Worm (Caenorhabditis elegans) whole organism, young adult: ENCODE data around the gene dpm-1.

Experiments
- B0035.1 ChIP-seq: sonication (generic microtip); optimal IDR thresholded peaks from 2 replicates; lab custom pipeline; 2016; ENCODE audit warnings: missing genetic modification characterization, mild to moderate bottlenecking, missing compliant biosample characterization, missing genotype, missing genetic modification reagents
- B0261.1 ChIP-seq: sonication (generic microtip); optimal IDR thresholded peaks from 2 replicates; lab custom pipeline; 2016; ENCODE audit warnings: mild to moderate bottlenecking, missing genetic modification characterization, moderate library complexity, missing compliant biosample characterization
- F10E7.11 ChIP-seq: sonication (generic microtip); optimal IDR thresholded peaks from 2 replicates; lab custom pipeline; 2017; ENCODE audit warnings: mild to moderate bottlenecking, missing genetic modification characterization, moderate library complexity, missing compliant biosample characterization
- F49E8.2 ChIP-seq: sonication (generic microtip); optimal IDR thresholded peaks from 3 replicates; lab custom pipeline; 2017; ENCODE audit warnings: missing genetic modification characterization, mild to moderate bottlenecking, missing compliant biosample characterization, antibody characterized with exemption, moderate library complexity; ENCODE audit not compliant: insufficient read depth
- F52B5.7 ChIP-seq: sonication (generic microtip); optimal IDR thresholded peaks from 2 replicates; lab custom pipeline; 2016; ENCODE audit warnings: mild to moderate bottlenecking, missing genetic modification characterization, missing compliant biosample characterization
- F55B11.4 ChIP-seq: sonication (generic microtip); optimal IDR thresholded peaks from 2 replicates; lab custom pipeline; 2016; ENCODE audit warnings: missing compliant biosample characterization, missing genetic modification characterization, borderline replicate concordance; ENCODE audit not compliant: insufficient read depth
- K11D2.4 ChIP-seq: fragments of 200-800 bp; sonication (Bioruptor generic); IDR thresholded peaks from 2 replicates; pipeline ENCODE4 v1.3.6; 2022; ENCODE audit warnings: missing genetic modification reagents, missing genetic modification characterization, missing compliant biosample characterization
- T26A5.8 ChIP-seq: sonication (generic microtip); optimal IDR thresholded peaks from 2 replicates; lab custom pipeline; 2016; ENCODE audit warnings: missing genetic modification characterization, missing compliant biosample characterization
- Y56A3A.18 ChIP-seq: fragments of 200-800 bp; sonication (Bioruptor generic); IDR thresholded peaks from 2 replicates; pipeline ENCODE4 v1.3.6; 2022; ENCODE audit warnings: missing genetic modification reagents, missing genetic modification characterization, missing compliant biosample characterization
- Y79H2A.3 ChIP-seq: fragments of 200-800 bp; sonication (Bioruptor generic); conservative IDR thresholded peaks from 2 replicates; pipeline ENCODE4 v1.3.6; 2022; ENCODE audit warnings: missing genetic modification reagents, missing genetic modification characterization, missing compliant biosample characterization
- ama-1 ChIP-seq, 3 experiments: fragments of 150-350 bp in 1 of 3; sonication (generic microtip) in 2 of 3; optimal IDR thresholded peaks; 2 replicates each; lab custom pipeline; 2014 to 2018; ENCODE audit warnings: missing biosample characterization in 2 of 3, missing genetic modification characterization in 2 of 3, missing genetic modification reagents in 2 of 3
- athp-1 ChIP-seq: sonication (generic microtip); optimal IDR thresholded peaks from 2 replicates; lab custom pipeline; 2017; ENCODE audit warnings: mild to moderate bottlenecking, missing genetic modification characterization, missing compliant biosample characterization
- attf-6 ChIP-seq: fragments of 200-800 bp; sonication (Bioruptor generic); IDR thresholded peaks from 2 replicates; pipeline ENCODE4 v1.3.6; 2022; ENCODE audit warnings: missing genetic modification reagents, missing genetic modification characterization, missing compliant biosample characterization
- bed-1 ChIP-seq: fragments of 200-800 bp; sonication (Bioruptor generic); IDR thresholded peaks from 2 replicates; pipeline ENCODE4 v1.3.6; 2022; ENCODE audit warnings: missing genetic modification reagents, missing genetic modification characterization, missing compliant biosample characterization
- bed-2 ChIP-seq: fragments of 200-800 bp; sonication (Bioruptor generic); IDR thresholded peaks from 2 replicates; pipeline ENCODE4 v1.3.6; 2022; ENCODE audit warnings: missing genetic modification reagents, missing genetic modification characterization, missing compliant biosample characterization
- cebp-1 ChIP-seq, 2 experiments: fragments of 200-800 bp in 1 of 2; sonication (Bioruptor generic) in 1 of 2; sonication (generic microtip) in 1 of 2; IDR thresholded peaks in 1 of 2; optimal IDR thresholded peaks in 1 of 2; 2 replicates each; pipeline versions ENCODE4 v1.3.6 to Lab custom; 2017 to 2022; ENCODE audit warnings: missing compliant biosample characterization in 2 of 2, missing genetic modification characterization in 2 of 2, mild to moderate bottlenecking in 1 of 2, missing genetic modification reagents in 1 of 2, moderate library complexity in 1 of 2
- ceh-40 ChIP-seq: fragments of 200-800 bp; sonication (Bioruptor generic); IDR thresholded peaks from 2 replicates; pipeline ENCODE4 v1.3.6; 2022; ENCODE audit warnings: missing genetic modification characterization, missing compliant biosample characterization
- efl-1 ChIP-seq: fragments of 150-350 bp; optimal IDR thresholded peaks from 2 replicates; lab custom pipeline; 2014; ENCODE audit warnings: missing biosample characterization, missing genetic modification reagents, missing genetic modification characterization
- ekl-4 ChIP-seq: fragments of 200-800 bp; sonication (Bioruptor generic); IDR thresholded peaks from 2 replicates; pipeline ENCODE4 v1.3.6; 2022; ENCODE audit warnings: missing genetic modification reagents, missing genetic modification characterization, missing compliant biosample characterization
- ets-4 ChIP-seq: fragments of 200-800 bp; sonication (Bioruptor generic); optimal IDR thresholded peaks from 2 replicates; lab custom pipeline; 2018; ENCODE audit warnings: mild to moderate bottlenecking, missing genetic modification characterization, missing compliant biosample characterization
- him-1 ChIP-seq: sonication (generic microtip); optimal IDR thresholded peaks from 2 replicates; lab custom pipeline; 2016; ENCODE audit warnings: missing genotype, missing genetic modification reagents, missing genetic modification characterization, missing compliant biosample characterization
- hmg-20 ChIP-seq: fragments of 200-800 bp; sonication (Bioruptor generic); IDR thresholded peaks from 2 replicates; pipeline ENCODE4 v1.3.6; 2022; ENCODE audit warnings: missing genetic modification reagents, missing genetic modification characterization, missing compliant biosample characterization
- hsf-1 ChIP-seq: fragments of 200-800 bp; sonication (Bioruptor generic); IDR thresholded peaks from 2 replicates; pipeline ENCODE4 v1.3.6; 2022; ENCODE audit warnings: missing genetic modification reagents, missing genetic modification characterization, missing compliant biosample characterization
- let-607 ChIP-seq, 2 experiments: fragments of 200-800 bp in 1 of 2; sonication (Bioruptor generic) in 1 of 2; sonication (generic microtip) in 1 of 2; optimal IDR thresholded peaks; 2 replicates each; lab custom pipeline; 2016 to 2018; ENCODE audit warnings: mild to moderate bottlenecking in 2 of 2, missing compliant biosample characterization in 2 of 2, missing genetic modification characterization in 2 of 2, moderate library complexity in 2 of 2, missing genotype in 1 of 2
- lin-35 ChIP-seq, 3 experiments: fragments of 150-350 bp in 2 of 3; sonication (generic microtip) in 1 of 3; optimal IDR thresholded peaks; 2 replicates each; lab custom pipeline; 2014 to 2018; ENCODE audit warnings: missing biosample characterization in 3 of 3, missing genetic modification characterization in 3 of 3, missing genetic modification reagents in 3 of 3
- lin-54 ChIP-seq: fragments of 200-800 bp; sonication (Bioruptor generic); optimal IDR thresholded peaks from 2 replicates; lab custom pipeline; 2018; ENCODE audit warnings: mild to moderate bottlenecking, missing genetic modification characterization, missing compliant biosample characterization
- lir-1 ChIP-seq: fragments of 200-800 bp; sonication (Bioruptor generic); conservative IDR thresholded peaks from 2 replicates; pipeline ENCODE4 v1.3.6; 2022; ENCODE audit warnings: missing genetic modification reagents, missing genetic modification characterization, missing compliant biosample characterization
- mxl-1 ChIP-seq: sonication (generic microtip); optimal IDR thresholded peaks from 2 replicates; lab custom pipeline; 2016; ENCODE audit warnings: missing genetic modification characterization, missing compliant biosample characterization
- nhr-120 ChIP-seq: fragments of 200-800 bp; sonication (Bioruptor generic); IDR thresholded peaks from 2 replicates; pipeline ENCODE4 v1.3.6; 2022; ENCODE audit warnings: missing genetic modification characterization, missing compliant biosample characterization
- nhr-80 ChIP-seq: sonication (generic microtip); optimal IDR thresholded peaks from 2 replicates; lab custom pipeline; 2016; ENCODE audit warnings: missing genetic modification characterization, missing compliant biosample characterization
- repo-1 ChIP-seq: sonication (generic microtip); optimal IDR thresholded peaks from 2 replicates; lab custom pipeline; 2017; ENCODE audit warnings: mild to moderate bottlenecking, missing genetic modification characterization, missing compliant biosample characterization
- snpc-4 ChIP-seq, 5 experiments: fragments of 150-350 bp in 1 of 5; sonication (generic microtip) in 4 of 5; optimal IDR thresholded peaks; 2 replicates each; lab custom pipeline; 2014 to 2018; ENCODE audit warnings: missing genetic modification characterization in 5 of 5, missing biosample characterization in 3 of 5, antibody characterized with exemption in 2 of 5, mild to moderate bottlenecking in 2 of 5, missing compliant biosample characterization in 2 of 5, missing genotype in 2 of 5, moderate library complexity in 2 of 5, missing genetic modification reagents in 1 of 5
- sptf-2 ChIP-seq: fragments of 200-800 bp; sonication (Bioruptor generic); optimal IDR thresholded peaks from 2 replicates; lab custom pipeline; 2018; ENCODE audit warnings: mild to moderate bottlenecking, missing genetic modification characterization, missing compliant biosample characterization
- tlf-1 ChIP-seq: fragments of 200-800 bp; sonication (Bioruptor generic); optimal IDR thresholded peaks from 2 replicates; lab custom pipeline; 2018; ENCODE audit warnings: mild to moderate bottlenecking, missing genetic modification characterization, missing compliant biosample characterization
- ztf-25 ChIP-seq: fragments of 200-800 bp; sonication (Bioruptor generic); IDR thresholded peaks from 2 replicates; pipeline ENCODE4 v1.3.6; 2022; ENCODE audit warnings: missing genetic modification reagents, missing genetic modification characterization, missing compliant biosample characterization
- ztf-3 ChIP-seq: fragments of 200-800 bp; sonication (Bioruptor generic); optimal IDR thresholded peaks from 2 replicates; lab custom pipeline; 2018; ENCODE audit warnings: mild to moderate bottlenecking, missing genetic modification characterization, missing compliant biosample characterization

Gene dpm-1

ce11 chrIV:462050-462449 lies 16.6 kb downstream of the dpm-1 start (continued):
- TF ChIP-seq K11D2.4 (GFP tag; lab: Robert Waterston, UW) (0 out of 2 replicates have a peak, but pooled peaks have one; percentile 50), ceh-40 (no peak), bed-2 (no peak), ekl-4 (GFP tag; lab: Robert Waterston, UW) (no peak), ztf-25 (no peak), ztf-3 (no peak), let-607 (tag; optimal IDR thresholded peaks at IDR 0.05; lab: Kevin White, UChicago) (no peak), hmg-20 (GFP tag; lab: Robert Waterston, UW) (no peak), ama-1 (optimal IDR thresholded peaks at IDR 0.05; lab: Kevin White, UChicago) (no peak), ama-1 (GFP tag; optimal IDR thresholded peaks at IDR 0.05; lab: Kevin White, UChicago) (no peak), Y79H2A.3 (GFP tag; lab: Robert Waterston, UW) (no peak), T26A5.8 (no peak), attf-6 (GFP tag; lab: Robert Waterston, UW) (no peak), bed-1 (GFP tag; lab: Robert Waterston, UW) (no peak), B0261.1 (tag; lab: Kevin White, UChicago) (no peak), repo-1 (tag; lab: Kevin White, UChicago) (no peak), cebp-1 (GFP tag; IDR thresholded peaks at IDR 0.05; lab: Robert Waterston, UW) (no peak), cebp-1 (tag; optimal IDR thresholded peaks at IDR 0.05; lab: Kevin White, UChicago) (no peak), snpc-4 (GFP tag; optimal IDR thresholded peaks at IDR 0.05; lab: Kevin White, UChicago) (no peak), snpc-4 (tag; optimal IDR thresholded peaks at IDR 0.05; lab: Kevin White, UChicago) (peak in 3 of 4 experiments; percentile 6 to 82 (median 38)), B0035.1 (tag; lab: Kevin White, UChicago) (no peak)

ce11 chrIV:466569-466968 lies 21.1 kb downstream of the dpm-1 start:
- TF ChIP-seq K11D2.4 (GFP tag; lab: Robert Waterston, UW) (no peak), F10E7.11 (tag; lab: Kevin White, UChicago) (no peak), athp-1 (tag; lab: Kevin White, UChicago) (no peak), B0035.1 (tag; lab: Kevin White, UChicago) (no peak), F55B11.4 (tag; lab: Kevin White, UChicago) (no peak), sptf-2 (GFP tag; lab: Kevin White, UChicago) (no peak), lin-54 (GFP tag; lab: Kevin White, UChicago) (no peak), hsf-1 (GFP tag; lab: Robert Waterston, UW) (no peak), F52B5.7 (tag; lab: Kevin White, UChicago) (no peak), Y56A3A.18 (GFP tag; lab: Robert Waterston, UW) (no peak), mxl-1 (tag; lab: Kevin White, UChicago) (no peak), efl-1 (GFP tag; lab: Kevin White, UChicago) (no peak), F49E8.2 (tag; lab: Kevin White, UChicago) (no peak), nhr-120 (GFP tag; lab: Robert Waterston, UW) (no peak), him-1 (tag; lab: Kevin White, UChicago) (no peak), tlf-1 (no peak), lir-1 (GFP tag; lab: Robert Waterston, UW) (no peak), ets-4 (GFP tag; lab: Kevin White, UChicago) (no peak), lin-35 (GFP tag; optimal IDR thresholded peaks at IDR 0.05; lab: Kevin White, UChicago) (no peak), nhr-80 (tag; lab: Kevin White, UChicago) (no peak)
